Fruit fly (Drosophila melanogaster): ENCODE measurements around the gene MnM.

MnM gene

dm6 chr3L:3224740-3225719 is 46.6 kb upstream of the MnM start, which contains the start of gene Larp4B (continued):
- no peak for TF ChIP-seq CG5180 (GFP tag; optimal IDR thresholded peaks at IDR 0.05)
- 0 out of 3 replicates have a peak, but pooled peaks have one; percentile 39 for TF ChIP-seq zen2 (GFP tag; IDR thresholded peaks at IDR 0.05; ENCODE audit: partially characterized antibody)
- TF ChIP-seq BEAF-32 (GFP tag; optimal IDR thresholded peaks at IDR 0.05), result peak; percentile 83
- TF ChIP-seq eve (GFP tag; optimal IDR thresholded peaks at IDR 0.05), result no peak
- TF ChIP-seq CG2120 (GFP tag; optimal IDR thresholded peaks at IDR 0.05), result peak; percentile 48
- TF ChIP-seq Xrp1 (GFP tag; IDR thresholded peaks at IDR 0.05), result peak; percentile 7; the same call in 1 of the 2 replicates
- peak; percentile 62 for TF ChIP-seq row (GFP tag; IDR thresholded peaks at IDR 0.05)
- TF ChIP-seq Mes4 (GFP tag; optimal IDR thresholded peaks at IDR 0.05), result no peak
- peak; percentile 19 for TF ChIP-seq CG2712 (tag; optimal IDR thresholded peaks at IDR 0.05)
- peak; percentile 24 for TF ChIP-seq CG10267 (tag; optimal IDR thresholded peaks at IDR 0.05)
- peak; percentile 17 for TF ChIP-seq nerfin-1 (tag; optimal IDR thresholded peaks at IDR 0.05)
- TF ChIP-seq nmo (GFP tag; optimal IDR thresholded peaks at IDR 0.05), result peak; percentile 25
- peak in 1 of 2 experiments; percentile 40 for TF ChIP-seq crp (GFP tag; optimal IDR thresholded peaks at IDR 0.05)
- TF ChIP-seq CG32767 (GFP tag; IDR thresholded peaks at IDR 0.05), result no peak
- TF ChIP-seq CG34376 (GFP tag; optimal IDR thresholded peaks at IDR 0.05), result no peak
- TF ChIP-seq kni (GFP tag; optimal IDR thresholded peaks at IDR 0.05), result no peak
- TF ChIP-seq gro (GFP tag; optimal IDR thresholded peaks at IDR 0.05), result peak; percentile 45
- TF ChIP-seq insv (GFP tag; optimal IDR thresholded peaks at IDR 0.05), result peak in 1 of 2 experiments; percentile 41
- TF ChIP-seq HLH3B (GFP tag; IDR thresholded peaks at IDR 0.05), result no peak
- TF ChIP-seq Myb (GFP tag; optimal IDR thresholded peaks at IDR 0.05), result peak; percentile 90
- TF ChIP-seq NC2α (GFP tag; optimal IDR thresholded peaks at IDR 0.05), result no peak
- no peak for TF ChIP-seq Usf (GFP tag; optimal IDR thresholded peaks at IDR 0.05)
- TF ChIP-seq Meics (GFP tag; optimal IDR thresholded peaks at IDR 0.05), result peak; percentile 7
- TF ChIP-seq sug (tag; optimal IDR thresholded peaks at IDR 0.05), result no peak
- TF ChIP-seq slbo (GFP tag; IDR thresholded peaks at IDR 0.05), result peak; percentile 35; the same call in 1 of the 2 replicates
- TF ChIP-seq mld (GFP tag; IDR thresholded peaks at IDR 0.05; ENCODE audit: partially characterized antibody), result 0 out of 3 replicates have a peak, but pooled peaks have one; percentile 39
- TF ChIP-seq CG3163 (GFP tag; optimal IDR thresholded peaks at IDR 0.05), result peak; percentile 1
- peak; percentile 22 for TF ChIP-seq CG10147 (GFP tag; optimal IDR thresholded peaks at IDR 0.05)
- no peak for TF ChIP-seq CG11247 (GFP tag; IDR thresholded peaks at IDR 0.05)
- peak; percentile 71 for TF ChIP-seq vnd (GFP tag; IDR thresholded peaks at IDR 0.05; ENCODE audit: partially characterized antibody)
- TF ChIP-seq CG17829 (tag; optimal IDR thresholded peaks at IDR 0.05), result peak; percentile 22
- no peak for TF ChIP-seq CG2889 (GFP tag; IDR thresholded peaks at IDR 0.05)
- TF ChIP-seq CG2199 (GFP tag; IDR thresholded peaks at IDR 0.05), result 0 out of 3 replicates have a peak, but pooled peaks have one; percentile 17
- peak; percentile 72 for TF ChIP-seq CG13287 (GFP tag; IDR thresholded peaks at IDR 0.05; ENCODE audit: partially characterized antibody)
- no peak for TF ChIP-seq CG12299 (tag; optimal IDR thresholded peaks at IDR 0.05)
- TF ChIP-seq CG7372 (GFP tag; IDR thresholded peaks at IDR 0.05), result no peak
- no peak for TF ChIP-seq ftz-f1 (GFP tag; optimal IDR thresholded peaks at IDR 0.05)
- peak; percentile 37 for TF ChIP-seq sd (tag; optimal IDR thresholded peaks at IDR 0.05)
- TF ChIP-seq CG15601 (tag; optimal IDR thresholded peaks at IDR 0.05), result peak; percentile 6
- peak; percentile 59; the same call in 1 of the 2 replicates for TF ChIP-seq inv (GFP tag; IDR thresholded peaks at IDR 0.05; ENCODE audit: partially characterized antibody)
- no peak for TF ChIP-seq gem (tag; optimal IDR thresholded peaks at IDR 0.05)
- TF ChIP-seq CG9797 (GFP tag; optimal IDR thresholded peaks at IDR 0.05), result peak; percentile 82
- no peak for TF ChIP-seq vfl (GFP tag; optimal IDR thresholded peaks at IDR 0.05)
- TF ChIP-seq jumu (GFP tag; optimal IDR thresholded peaks at IDR 0.05), result peak; percentile 4
- no peak for TF ChIP-seq hth (optimal IDR thresholded peaks at IDR 0.05)
- no peak for TF ChIP-seq ATbp (GFP tag; optimal IDR thresholded peaks at IDR 0.05)
- no peak for TF ChIP-seq CG43689 (GFP tag; IDR thresholded peaks at IDR 0.05)
